Worm (Caenorhabditis elegans) whole organism, late embryonic: ENCODE data around the gene K09F6.6.

Experiments used
- K02D7.2 ChIP-seq: sonication (generic microtip); optimal IDR thresholded peaks from 2 replicates; lab custom pipeline; 2017; ENCODE audit warnings: mild to moderate bottlenecking, missing genetic modification characterization, missing compliant biosample characterization
- K09A11.1 ChIP-seq: sonication (generic microtip); optimal IDR thresholded peaks from 2 replicates; lab custom pipeline; 2017; ENCODE audit warnings: antibody characterized with exemption, mild to moderate bottlenecking, missing genetic modification characterization, missing compliant biosample characterization; ENCODE audit not compliant: insufficient read depth
- T23F11.4 ChIP-seq: fragments of 200-800 bp; sonication (Bioruptor generic); optimal IDR thresholded peaks from 2 replicates; lab custom pipeline; 2018; ENCODE audit warnings: mild to moderate bottlenecking, missing genetic modification characterization, missing compliant biosample characterization
- Y22D7AL.16 ChIP-seq: sonication (generic microtip); optimal IDR thresholded peaks from 2 replicates; lab custom pipeline; 2016; ENCODE audit warnings: missing genetic modification characterization, missing compliant biosample characterization
- ahr-1 ChIP-seq: sonication (generic microtip); optimal IDR thresholded peaks from 2 replicates; lab custom pipeline; 2016; ENCODE audit warnings: missing genetic modification characterization, missing compliant biosample characterization
- ceh-2 ChIP-seq: sonication (generic microtip); optimal IDR thresholded peaks from 2 replicates; lab custom pipeline; 2016; ENCODE audit warnings: missing genotype, missing genetic modification characterization, missing compliant biosample characterization
- ceh-24 ChIP-seq: sonication (generic microtip); optimal IDR thresholded peaks from 2 replicates; lab custom pipeline; 2016; ENCODE audit warnings: mild to moderate bottlenecking, missing genetic modification characterization, missing compliant biosample characterization
- ceh-34 ChIP-seq: sonication (generic microtip); optimal IDR thresholded peaks from 2 replicates; lab custom pipeline; 2016; ENCODE audit warnings: mild to moderate bottlenecking, missing genetic modification characterization, missing compliant biosample characterization
- ceh-48 ChIP-seq: sonication (generic microtip); optimal IDR thresholded peaks from 2 replicates; lab custom pipeline; 2016; ENCODE audit warnings: missing genetic modification characterization, inconsistent platforms, missing compliant biosample characterization
- che-1 ChIP-seq: sonication (generic microtip); optimal IDR thresholded peaks from 2 replicates; lab custom pipeline; 2016; ENCODE audit warnings: mild to moderate bottlenecking, missing genetic modification characterization, missing compliant biosample characterization
- dmd-4 ChIP-seq: sonication (generic microtip); optimal IDR thresholded peaks from 2 replicates; lab custom pipeline; 2016; ENCODE audit warnings: borderline replicate concordance, missing genetic modification characterization, missing compliant biosample characterization
- fkh-10 ChIP-seq: fragments of 150-350 bp; optimal IDR thresholded peaks from 2 replicates; lab custom pipeline; 2014; ENCODE audit warnings: missing biosample characterization, missing genetic modification reagents, missing genetic modification characterization
- hlh-8 ChIP-seq: sonication (generic microtip); optimal IDR thresholded peaks from 2 replicates; lab custom pipeline; 2016; ENCODE audit warnings: missing genotype, missing genetic modification characterization, missing compliant biosample characterization
- lim-6 ChIP-seq: sonication (generic microtip); optimal IDR thresholded peaks from 2 replicates; lab custom pipeline; 2016; ENCODE audit warnings: missing genetic modification characterization, missing compliant biosample characterization
- mec-3 ChIP-seq: sonication (generic microtip); optimal IDR thresholded peaks from 2 replicates; lab custom pipeline; 2016; ENCODE audit warnings: borderline replicate concordance, missing genetic modification characterization, missing compliant biosample characterization
- npax-4 ChIP-seq: sonication (generic microtip); optimal IDR thresholded peaks from 2 replicates; lab custom pipeline; 2016; ENCODE audit warnings: missing genetic modification characterization, missing compliant biosample characterization
- pag-3 ChIP-seq: sonication (generic microtip); optimal IDR thresholded peaks from 2 replicates; lab custom pipeline; 2016; ENCODE audit warnings: missing compliant biosample characterization, missing genetic modification characterization, borderline replicate concordance
- pha-4 ChIP-seq: fragments of 150-350 bp; optimal IDR thresholded peaks from 2 replicates; lab custom pipeline; 2018; ENCODE audit warnings: missing biosample characterization, missing genetic modification reagents, missing genetic modification characterization
- pros-1 ChIP-seq: fragments of 150-350 bp; optimal IDR thresholded peaks from 2 replicates; lab custom pipeline; 2014; ENCODE audit warnings: missing biosample characterization, missing genetic modification reagents, missing genetic modification characterization
- rnt-1 ChIP-seq: sonication (generic microtip); optimal IDR thresholded peaks from 2 replicates; lab custom pipeline; 2016; ENCODE audit warnings: missing genetic modification characterization, missing compliant biosample characterization
- sdc-2 ChIP-seq: sonication (generic microtip); optimal IDR thresholded peaks from 2 replicates; lab custom pipeline; 2016; ENCODE audit warnings: missing genotype, missing genetic modification characterization, missing compliant biosample characterization
- sox-4 ChIP-seq: sonication (generic microtip); optimal IDR thresholded peaks from 2 replicates; lab custom pipeline; 2017; ENCODE audit warnings: mild to moderate bottlenecking, missing genetic modification characterization, inconsistent platforms, missing compliant biosample characterization
- syd-9 ChIP-seq: sonication (generic microtip); optimal IDR thresholded peaks from 2 replicates; lab custom pipeline; 2016; ENCODE audit warnings: mild to moderate bottlenecking, missing genetic modification characterization, moderate library complexity, missing compliant biosample characterization
- tbx-7 ChIP-seq: sonication (generic microtip); optimal IDR thresholded peaks from 2 replicates; lab custom pipeline; 2016; ENCODE audit warnings: missing genotype, missing genetic modification characterization, missing compliant biosample characterization
- unc-3 ChIP-seq, 2 experiments: fragments of 200-800 bp in 1 of 2; sonication (Bioruptor generic) in 1 of 2; sonication (generic microtip) in 1 of 2; conservative IDR thresholded peaks in 1 of 2; optimal IDR thresholded peaks in 1 of 2; 2 replicates each; pipeline versions ENCODE4 v1.3.6 to Lab custom; 2016 to 2022; ENCODE audit warnings: missing compliant biosample characterization in 2 of 2, missing genetic modification characterization in 2 of 2, missing genetic modification reagents in 1 of 2
- unc-42 ChIP-seq: sonication (generic microtip); optimal IDR thresholded peaks from 2 replicates; lab custom pipeline; 2016; ENCODE audit warnings: missing genotype, missing genetic modification characterization, missing compliant biosample characterization
- unc-55 ChIP-seq: sonication (generic microtip); optimal IDR thresholded peaks from 2 replicates; lab custom pipeline; 2017; ENCODE audit warnings: missing biosample characterization, missing genetic modification reagents, missing genetic modification characterization
- unc-86 ChIP-seq: sonication (generic microtip); optimal IDR thresholded peaks from 2 replicates; lab custom pipeline; 2016; ENCODE audit warnings: missing genetic modification characterization, missing compliant biosample characterization
- ztf-16 ChIP-seq: sonication (generic microtip); optimal IDR thresholded peaks from 2 replicates; lab custom pipeline; 2017; ENCODE audit warnings: missing genetic modification characterization, missing compliant biosample characterization

The K09F6.6 gene

ce11 chrII:2300861-2301260 is 21.8 kb upstream of the K09F6.6 start, which contains the start of gene B0281.5:
Gene B0281.5 (minus strand): TSS chrII:2300961.
- TF ChIP-seq K09A11.1 (tag; lab: Kevin White, UChicago), result no peak
- no peak for TF ChIP-seq mec-3
- no peak for TF ChIP-seq T23F11.4 (GFP tag; lab: Kevin White, UChicago)

DNA sequence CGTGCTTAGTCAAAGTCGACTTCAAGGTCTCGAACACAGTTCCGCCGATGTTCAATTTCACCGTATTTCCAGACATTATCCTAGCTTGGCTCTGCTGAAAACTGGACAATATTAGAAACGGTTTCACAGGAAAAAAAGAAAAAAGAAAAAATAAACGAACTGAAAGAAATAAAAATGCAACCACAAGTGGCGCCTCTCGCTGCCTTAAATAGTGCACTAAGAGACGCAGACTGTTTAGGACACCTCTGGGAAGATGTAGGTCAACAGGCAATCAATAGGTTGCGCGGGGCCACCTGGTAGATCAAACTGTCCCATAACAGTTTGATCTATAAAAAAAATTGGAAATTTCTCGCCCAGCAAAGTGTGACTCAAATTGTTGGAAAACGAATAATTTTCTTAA is 19.6 kb upstream of the K09F6.6 start, which contains the start of gene B0281.4:
TSS of gene B0281.4 (minus strand) at position 101 of the 400 bp plus-strand sequence.
- TF ChIP-seq mec-3, result no peak
- no peak for TF ChIP-seq sox-4 (tag; lab: Kevin White, UChicago)
- TF ChIP-seq npax-4 (tag; lab: Kevin White, UChicago), result no peak
- no peak for TF ChIP-seq pros-1
- TF ChIP-seq ztf-16 (tag; lab: Kevin White, UChicago), result no peak
- TF ChIP-seq rnt-1, result no peak
- no peak for TF ChIP-seq hlh-8
- TF ChIP-seq dmd-4, result no peak
- no peak for TF ChIP-seq K09A11.1 (tag; lab: Kevin White, UChicago)
- no peak for TF ChIP-seq ceh-2 (tag; lab: Kevin White, UChicago)
- TF ChIP-seq che-1 (tag; lab: Kevin White, UChicago), result no peak
- TF ChIP-seq lim-6, result no peak

- TF ChIP-seq syd-9 (tag; lab: Kevin White, UChicago) (no peak), ceh-34 (tag; lab: Kevin White, UChicago) (no peak), ceh-48 (tag; lab: Kevin White, UChicago) (no peak)
Measured at ce11 chrII:2295817-2296315, 16.8 kb upstream of the K09F6.6 start, which contains the start of gene fbxc-25. Gene fbxc-25 (minus strand): TSS chrII:2296265.

ce11 chrII:2292549-2292948 is 13.4 kb upstream of the K09F6.6 start:
- no peak for TF ChIP-seq K02D7.2 (tag; lab: Kevin White, UChicago)

DNA sequence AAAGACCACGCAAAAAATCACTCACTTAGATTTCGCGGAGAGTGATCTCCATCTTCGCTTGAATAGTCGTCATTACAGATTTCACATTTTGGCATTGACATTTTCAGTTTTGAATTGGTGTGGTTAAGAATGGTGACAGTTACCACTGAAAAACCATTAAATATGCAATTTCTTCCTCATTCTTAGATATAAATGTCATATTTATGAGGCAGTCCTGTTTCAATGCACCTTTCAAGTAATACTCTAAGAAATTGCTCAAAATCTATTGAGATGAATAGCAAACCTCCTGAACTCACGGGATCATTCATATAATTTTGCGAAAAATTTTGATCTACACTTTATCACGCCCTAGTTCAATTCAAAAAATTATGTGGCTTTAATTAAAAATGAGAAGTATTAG is 12.9 kb upstream of the K09F6.6 start, which contains the start of gene K09F6.7:
TSS of gene K09F6.7 (minus strand) at position 101 of the 400 bp plus-strand sequence.
- TF ChIP-seq pag-3, result no peak
- TF ChIP-seq unc-86 (tag; lab: Kevin White, UChicago), result no peak
- TF ChIP-seq ceh-48 (tag; lab: Kevin White, UChicago), result no peak
- TF ChIP-seq Y22D7AL.16 (tag; lab: Kevin White, UChicago), result no peak

- TF ChIP-seq K09A11.1 (tag; lab: Kevin White, UChicago), result no peak
- no peak for TF ChIP-seq Y22D7AL.16 (tag; lab: Kevin White, UChicago)
- no peak for TF ChIP-seq pha-4 (tag; lab: Kevin White, UChicago)
- no peak for TF ChIP-seq ahr-1 (tag; lab: Kevin White, UChicago)
- peak; percentile 87 for TF ChIP-seq unc-55 (GFP tag; lab: Kevin White, UChicago)
- no peak for TF ChIP-seq fkh-10 (GFP tag; lab: Kevin White, UChicago)
- TF ChIP-seq tbx-7 (tag; lab: Kevin White, UChicago), result no peak
- no peak for TF ChIP-seq pros-1
- TF ChIP-seq unc-3 (GFP tag; conservative IDR thresholded peaks at IDR 0.05; lab: Robert Waterston, UW), result no peak
- TF ChIP-seq unc-3 (tag; optimal IDR thresholded peaks at IDR 0.05; lab: Kevin White, UChicago), result peak; percentile 50
- no peak for TF ChIP-seq sdc-2 (tag; lab: Kevin White, UChicago)
Measured at ce11 chrII:2289441-2289840, 10.3 kb upstream of the K09F6.6 start.

DNA sequence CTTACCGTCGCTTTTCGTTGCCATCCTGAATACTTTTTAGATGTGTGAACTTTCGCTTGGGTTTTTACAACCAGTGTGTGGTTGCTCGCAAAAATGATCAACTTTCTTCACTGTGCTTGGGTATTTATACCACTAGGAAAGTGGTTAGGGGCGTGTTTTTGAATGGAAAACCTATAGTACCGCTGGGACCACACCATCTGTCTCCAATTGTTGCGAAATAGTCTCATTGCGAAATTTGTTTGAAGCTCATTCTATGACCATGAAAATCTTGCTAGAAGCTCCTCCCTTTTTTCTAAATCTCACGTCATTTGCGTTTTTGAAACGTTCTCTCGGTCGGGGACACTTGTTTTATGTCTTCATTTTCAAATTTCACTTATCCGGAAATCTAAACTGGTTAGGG is 9.7 kb upstream of the K09F6.6 start, which contains the start of the genes K09F6.10 and K09F6.13:
TSS of gene K09F6.10 (minus strand) at position 86 of the 400 bp plus-strand sequence.
TSS of gene K09F6.13 (plus strand) at position 317 of the 400 bp plus-strand sequence.
- TF ChIP-seq ceh-24 (tag; lab: Kevin White, UChicago) (no peak), che-1 (tag; lab: Kevin White, UChicago) (no peak), npax-4 (tag; lab: Kevin White, UChicago) (no peak), unc-42 (no peak), unc-86 (tag; lab: Kevin White, UChicago) (no peak)
